Worm (Caenorhabditis elegans) whole organism, mixed stage, embryonic: Measurements from ENCODE around the gene sru-1.

Experiments used
- elt-1 ChIP-seq: sonication (generic microtip); optimal IDR thresholded peaks from 2 replicates; lab custom pipeline; 2017; ENCODE audit warnings: missing genetic modification characterization, mild to moderate bottlenecking, missing compliant biosample characterization, antibody characterized with exemption, moderate library complexity, borderline replicate concordance; ENCODE audit not compliant: insufficient read depth
- lin-13 ChIP-seq: fragments of 150-350 bp; optimal IDR thresholded peaks from 2 replicates; lab custom pipeline; 2014; ENCODE audit warnings: missing biosample characterization, missing genetic modification characterization
- mep-1 ChIP-seq: fragments of 150-350 bp; optimal IDR thresholded peaks from 2 replicates; lab custom pipeline; 2017; ENCODE audit warnings: missing biosample characterization, missing genetic modification reagents, missing genetic modification characterization, inconsistent platforms
- nhr-237 ChIP-seq: fragments of 150-350 bp; optimal IDR thresholded peaks from 2 replicates; lab custom pipeline; 2014; ENCODE audit warnings: missing biosample characterization, missing genetic modification characterization
- nhr-76 ChIP-seq: sonication (generic microtip); optimal IDR thresholded peaks from 2 replicates; lab custom pipeline; 2017; ENCODE audit warnings: missing biosample characterization, missing genetic modification characterization
- snpc-4 ChIP-seq: fragments of 150-350 bp; optimal IDR thresholded peaks from 2 replicates; lab custom pipeline; 2014; ENCODE audit warnings: missing biosample characterization, missing genetic modification characterization

DNA sequence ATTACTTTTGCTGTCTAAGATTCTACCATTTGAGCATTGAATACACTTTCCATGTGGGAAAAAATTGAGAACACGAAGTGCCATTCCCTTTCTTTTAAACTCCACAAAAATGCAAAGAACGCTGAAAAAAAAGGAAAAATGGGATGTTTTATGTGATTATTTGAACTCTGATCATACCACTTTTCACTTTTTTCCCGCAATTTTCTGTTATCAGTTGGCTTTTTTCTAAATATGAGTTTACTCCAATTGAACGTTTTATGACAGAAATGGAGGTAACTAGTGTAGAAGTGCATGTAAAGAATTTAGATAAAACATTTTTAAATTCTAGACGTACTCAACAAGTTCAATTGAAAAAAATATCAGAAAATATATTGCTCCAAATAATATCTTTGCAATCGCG, 47.0 kb upstream of the sru-1 start:
- no peak for TF ChIP-seq nhr-237 (tag; lab: Kevin White, UChicago)
- no peak for TF ChIP-seq nhr-76
- TF ChIP-seq lin-13 (tag; lab: Kevin White, UChicago): no peak
- no peak for TF ChIP-seq snpc-4 (tag; lab: Kevin White, UChicago)
- no peak for TF ChIP-seq elt-1 (tag; lab: Kevin White, UChicago)
- no peak for TF ChIP-seq mep-1 (tag; lab: Kevin White, UChicago)
